Fruit fly (Drosophila melanogaster) whole organism: Measurements from ENCODE around the gene dpr2.

Experiments used
- CG8478 ChIP-seq: fragments of >200 bp; optimal IDR thresholded peaks from 2 replicates; lab custom pipeline; 2018; ENCODE audit warnings: inconsistent platforms
- EcR ChIP-seq, 2 experiments: fragments of >200 bp; optimal IDR thresholded peaks; 2 replicates each; lab custom pipeline; 2017; ENCODE audit warnings: missing biosample characterization in 2 of 2, missing genetic modification characterization in 2 of 2, missing genetic modification reagents in 2 of 2
- pan ChIP-seq: fragments of >200 bp; optimal IDR thresholded peaks from 2 replicates; lab custom pipeline; 2017
- psq ChIP-seq: fragments of >200 bp; optimal IDR thresholded peaks from 2 replicates; lab custom pipeline; 2017
- usp ChIP-seq: fragments of >200 bp; optimal IDR thresholded peaks from 2 replicates; lab custom pipeline; 2017; ENCODE audit warnings: missing biosample characterization, missing genetic modification characterization, mixed read lengths

DNA sequence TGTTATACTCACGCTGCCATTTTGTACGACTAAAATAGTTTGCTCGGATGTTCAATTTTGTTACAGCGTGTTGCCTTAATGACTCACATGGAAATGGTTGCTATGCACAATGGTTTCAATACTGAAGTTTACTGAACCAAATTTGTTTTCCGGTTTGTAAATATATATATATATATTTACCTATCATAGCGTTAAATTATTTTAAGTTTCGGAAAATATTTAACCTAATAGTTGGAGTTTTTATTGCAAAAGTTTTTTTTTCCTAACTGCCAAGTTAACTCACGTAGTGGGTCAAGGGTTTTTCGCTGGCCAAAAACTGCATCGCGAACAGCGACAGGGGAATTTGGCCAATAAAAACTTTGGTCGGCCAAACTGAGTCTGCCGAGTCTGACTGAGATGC is 55.2 kb downstream of the dpr2 start, which contains the start of gene CG7309:
- TF ChIP-seq pan = no peak
- TF ChIP-seq psq = no peak
- no peak for TF ChIP-seq EcR (GFP tag; optimal IDR thresholded peaks at IDR 0.05; lab: Kevin White, UChicago)
- no peak for TF ChIP-seq usp (GFP tag; lab: Kevin White, UChicago)
- TF ChIP-seq CG8478 = no peak
